Fruit fly (Drosophila melanogaster) whole organism, embryonic: ENCODE results near the gene CG5510.

ENCODE experiments used
- Ada2b ChIP-seq: fragments of 200-800 bp; sonication (Bioruptor generic); IDR thresholded peaks from 2 replicates; pipeline ENCODE4 v1.3.6; 2022; ENCODE audit warnings: missing biosample characterization, missing genetic modification characterization
- CG10267 ChIP-seq: fragments of 200-800 bp; sonication (Bioruptor generic); optimal IDR thresholded peaks from 2 replicates; lab custom pipeline; 2018; ENCODE audit warnings: missing biosample characterization, mild to moderate bottlenecking, missing genetic modification characterization, moderate library complexity
- CG12236 ChIP-seq: fragments of 200-800 bp; sonication (Bioruptor generic); optimal IDR thresholded peaks from 2 replicates; lab custom pipeline; 2016; ENCODE audit warnings: missing biosample characterization, missing genetic modification characterization
- CG12942 ChIP-seq: fragments of 200-800 bp; sonication (Bioruptor generic); optimal IDR thresholded peaks from 3 replicates; lab custom pipeline; 2016; ENCODE audit warnings: missing biosample characterization, missing genetic modification characterization
- CG14667 ChIP-seq: fragments of 200-800 bp; sonication (Bioruptor generic); IDR thresholded peaks from 2 replicates; pipeline ENCODE4 v1.3.6; 2022; ENCODE audit warnings: missing biosample characterization, missing genetic modification characterization
- CG15269 ChIP-seq: fragments of 200-800 bp; sonication (Bioruptor generic); optimal IDR thresholded peaks from 2 replicates; lab custom pipeline; 2018; ENCODE audit warnings: missing biosample characterization, mild to moderate bottlenecking, missing genetic modification characterization, moderate library complexity
- CG15479 ChIP-seq: fragments of 200-800 bp; sonication (Bioruptor generic); optimal IDR thresholded peaks from 3 replicates; lab custom pipeline; 2019; ENCODE audit warnings: missing biosample characterization, mild to moderate bottlenecking, missing genetic modification characterization, moderate library complexity
- CG15601 ChIP-seq: fragments of 200-800 bp; sonication (Bioruptor generic); optimal IDR thresholded peaks from 3 replicates; lab custom pipeline; 2019; ENCODE audit warnings: missing biosample characterization, mild to moderate bottlenecking, missing genetic modification characterization, moderate library complexity
- CG1647 ChIP-seq: fragments of 200-800 bp; sonication (Bioruptor generic); optimal IDR thresholded peaks from 3 replicates; lab custom pipeline; 2016; ENCODE audit warnings: missing biosample characterization, missing genetic modification characterization
- CG1832 ChIP-seq: fragments of 200-800 bp; sonication (Bioruptor generic); optimal IDR thresholded peaks from 2 replicates; lab custom pipeline; 2017; ENCODE audit warnings: missing biosample characterization, mild to moderate bottlenecking, missing genetic modification characterization, inconsistent platforms
- CG34224 ChIP-seq: fragments of 200-800 bp; sonication (Bioruptor generic); IDR thresholded peaks from 3 replicates; pipeline ENCODE4 v1.3.6; 2022; ENCODE audit warnings: missing biosample characterization, missing genetic modification characterization; ENCODE audit not compliant: partially characterized antibody
- CG43689 ChIP-seq: fragments of 200-800 bp; sonication (Bioruptor generic); IDR thresholded peaks from 2 replicates; pipeline ENCODE4 v1.3.6; 2022; ENCODE audit warnings: missing biosample characterization, missing genetic modification characterization
- CG7963 ChIP-seq: fragments of 200-800 bp; sonication (Bioruptor generic); IDR thresholded peaks from 3 replicates; pipeline ENCODE4 v1.3.6; 2022; ENCODE audit warnings: missing biosample characterization, missing genetic modification characterization; ENCODE audit not compliant: partially characterized antibody
- CG8089 ChIP-seq: fragments of 200-800 bp; sonication (Bioruptor generic); optimal IDR thresholded peaks from 3 replicates; lab custom pipeline; 2016; ENCODE audit warnings: missing biosample characterization, missing genetic modification characterization
- Fer2 ChIP-seq: fragments of 200-800 bp; sonication (Bioruptor generic); optimal IDR thresholded peaks from 2 replicates; lab custom pipeline; 2018; ENCODE audit warnings: missing biosample characterization, mild to moderate bottlenecking, missing genetic modification characterization, moderate library complexity
- Fer3 ChIP-seq: fragments of 200-800 bp; sonication (Bioruptor generic); optimal IDR thresholded peaks from 2 replicates; lab custom pipeline; 2018; ENCODE audit warnings: missing biosample characterization, mild to moderate bottlenecking, missing genetic modification characterization, moderate library complexity
- H15 ChIP-seq: fragments of 200-800 bp; sonication (Bioruptor generic); IDR thresholded peaks from 3 replicates; pipeline ENCODE4 v1.3.6; 2022; ENCODE audit warnings: missing biosample characterization, missing genetic modification characterization
- HmgD ChIP-seq: fragments of 200-800 bp; sonication (Bioruptor generic); optimal IDR thresholded peaks from 3 replicates; lab custom pipeline; 2016; ENCODE audit warnings: missing biosample characterization, missing genetic modification characterization
- Jarid2 ChIP-seq: fragments of 200-800 bp; sonication (Bioruptor generic); optimal IDR thresholded peaks from 3 replicates; lab custom pipeline; 2017; ENCODE audit warnings: mild to moderate bottlenecking, missing biosample characterization, missing genetic modification reagents, missing genetic modification characterization
- Ptx1 ChIP-seq: fragments of 200-800 bp; sonication (Bioruptor generic); IDR thresholded peaks from 2 replicates; pipeline ENCODE4 v1.3.6; 2022; ENCODE audit warnings: missing biosample characterization, missing genetic modification characterization
- Spps ChIP-seq: fragments of 200-800 bp; sonication (Bioruptor generic); optimal IDR thresholded peaks from 2 replicates; lab custom pipeline; 2018; ENCODE audit warnings: missing biosample characterization, mild to moderate bottlenecking, missing genetic modification characterization
- Ssrp ChIP-seq: fragments of 200-800 bp; sonication (Bioruptor generic); optimal IDR thresholded peaks from 2 replicates; lab custom pipeline; 2018; ENCODE audit warnings: missing biosample characterization, mild to moderate bottlenecking, missing genetic modification characterization, moderate library complexity
- TFAM ChIP-seq: fragments of 200-800 bp; sonication (Bioruptor generic); optimal IDR thresholded peaks from 2 replicates; lab custom pipeline; 2017; ENCODE audit warnings: missing biosample characterization, missing genetic modification characterization, inconsistent platforms
- YL-1 ChIP-seq: fragments of 200-800 bp; sonication (Bioruptor generic); optimal IDR thresholded peaks from 3 replicates; lab custom pipeline; 2017; ENCODE audit warnings: missing biosample characterization, mild to moderate bottlenecking, missing genetic modification characterization
- ap ChIP-seq: fragments of 200-800 bp; sonication (Bioruptor generic); IDR thresholded peaks from 2 replicates; pipeline ENCODE4 v1.3.6; 2022; ENCODE audit warnings: missing biosample characterization, missing genetic modification characterization
- ase ChIP-seq: fragments of 200-800 bp; sonication (Bioruptor generic); IDR thresholded peaks from 3 replicates; pipeline ENCODE4 v1.3.6; 2022; ENCODE audit warnings: missing biosample characterization, missing genetic modification characterization
- chinmo ChIP-seq: fragments of 200-800 bp; sonication (Bioruptor generic); IDR thresholded peaks from 4 replicates; pipeline ENCODE4 v1.3.6; 2022; ENCODE audit warnings: missing biosample characterization, missing genetic modification characterization; ENCODE audit not compliant: partially characterized antibody
- crc ChIP-seq: fragments of 200-800 bp; sonication (Bioruptor generic); optimal IDR thresholded peaks from 2 replicates; lab custom pipeline; 2016; ENCODE audit warnings: missing biosample characterization, missing genetic modification characterization
- da ChIP-seq: fragments of 200-800 bp; sonication (Bioruptor generic); optimal IDR thresholded peaks from 2 replicates; lab custom pipeline; 2016; ENCODE audit warnings: missing biosample characterization, missing genetic modification characterization
- fd102C ChIP-seq: fragments of 200-800 bp; sonication (Bioruptor generic); optimal IDR thresholded peaks from 2 replicates; lab custom pipeline; 2018; ENCODE audit warnings: missing biosample characterization, mild to moderate bottlenecking, missing genetic modification characterization, moderate library complexity
- grn ChIP-seq: fragments of 200-800 bp; sonication (Bioruptor generic); optimal IDR thresholded peaks from 3 replicates; lab custom pipeline; 2017; ENCODE audit warnings: missing biosample characterization, missing genetic modification characterization
- gt ChIP-seq: fragments of 200-800 bp; sonication (Bioruptor generic); IDR thresholded peaks from 2 replicates; pipeline ENCODE4 v1.3.6; 2022; ENCODE audit warnings: missing biosample characterization, missing genetic modification characterization
- her ChIP-seq: fragments of 200-800 bp; sonication (Bioruptor generic); optimal IDR thresholded peaks from 2 replicates; lab custom pipeline; 2016; ENCODE audit warnings: missing biosample characterization, missing genetic modification characterization
- ind ChIP-seq: fragments of 200-800 bp; sonication (Bioruptor generic); optimal IDR thresholded peaks from 3 replicates; lab custom pipeline; 2016; ENCODE audit warnings: missing biosample characterization, missing genetic modification characterization
- jumu ChIP-seq: fragments of 200-800 bp; sonication (Bioruptor generic); optimal IDR thresholded peaks from 3 replicates; lab custom pipeline; 2016; ENCODE audit warnings: missing biosample characterization, missing genetic modification characterization
- luna ChIP-seq: fragments of 200-800 bp; sonication (Bioruptor generic); optimal IDR thresholded peaks from 2 replicates; lab custom pipeline; 2016; ENCODE audit warnings: missing biosample characterization, missing genetic modification characterization
- otp ChIP-seq: fragments of 200-800 bp; sonication (Bioruptor generic); IDR thresholded peaks from 3 replicates; pipeline ENCODE4, ENCODE4 v1.3.6; 2022; ENCODE audit warnings: missing biosample characterization, missing genetic modification characterization
- slbo ChIP-seq: fragments of 200-800 bp; sonication (Bioruptor generic); IDR thresholded peaks from 2 replicates; pipeline ENCODE4 v1.3.6; 2022; ENCODE audit warnings: missing biosample characterization, missing genetic modification characterization
- so ChIP-seq: fragments of 200-800 bp; sonication (Bioruptor generic); IDR thresholded peaks from 3 replicates; pipeline ENCODE4 v1.3.6; 2022; ENCODE audit warnings: missing biosample characterization, missing genetic modification characterization
- sr ChIP-seq: fragments of 200-800 bp; sonication (Bioruptor generic); IDR thresholded peaks from 3 replicates; pipeline ENCODE4 v1.3.6; 2022; ENCODE audit warnings: missing biosample characterization, missing genetic modification characterization
- sug ChIP-seq: fragments of 200-800 bp; optimal IDR thresholded peaks from 2 replicates; lab custom pipeline; 2019; ENCODE audit warnings: missing biosample characterization, mild to moderate bottlenecking, missing genetic modification characterization, moderate library complexity
- tio ChIP-seq: fragments of 200-800 bp; sonication (Bioruptor generic); optimal IDR thresholded peaks from 2 replicates; lab custom pipeline; 2017; ENCODE audit warnings: missing biosample characterization, missing genetic modification characterization, inconsistent platforms
- vnd ChIP-seq: fragments of 200-800 bp; sonication (Bioruptor generic); IDR thresholded peaks from 3 replicates; pipeline ENCODE4 v1.3.6; 2022; ENCODE audit warnings: missing biosample characterization, missing genetic modification characterization; ENCODE audit not compliant: partially characterized antibody

CG5510 gene

DNA sequence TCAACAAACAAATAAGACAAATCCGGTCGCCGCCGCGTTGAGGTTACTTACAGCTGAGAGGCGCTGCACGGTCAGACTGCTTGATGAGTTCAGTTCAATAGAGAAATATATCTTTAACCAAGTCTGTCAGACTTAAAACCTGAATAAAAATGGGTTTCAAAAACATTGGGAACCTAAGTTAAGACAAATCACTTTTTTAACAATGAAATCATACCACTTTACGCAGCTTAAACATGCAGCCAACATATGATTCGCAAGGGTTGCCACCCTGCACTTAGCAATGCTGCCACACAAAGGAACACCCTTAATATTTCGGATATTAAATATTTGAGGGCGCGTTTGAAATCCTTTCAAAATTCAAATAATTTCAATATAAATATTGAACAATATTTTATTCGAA, 19.3 kb upstream of the CG5510 start, which contains the start of gene CG5515 (continued):
- TF ChIP-seq jumu (GFP tag; lab: Kevin White, UChicago) (peak; percentile 43), tio (GFP tag; lab: Kevin White, UChicago) (peak; percentile 51), her (GFP tag; lab: Kevin White, UChicago) (peak; percentile 48), grn (GFP tag; lab: Kevin White, UChicago) (no peak), slbo (GFP tag; lab: Robert Waterston, UW) (peak; percentile 86), chinmo (GFP tag; lab: Robert Waterston, UW) (0 out of 4 replicates have a peak, but pooled peaks have one; percentile 30), so (GFP tag; lab: Robert Waterston, UW) (peak; percentile 79; the same call in 1 of the 3 replicates), CG1832 (no peak), fd102C (GFP tag; lab: Kevin White, UChicago) (no peak), ap (GFP tag; lab: Robert Waterston, UW) (peak; percentile 50), CG10267 (peak; percentile 59), otp (GFP tag; lab: Robert Waterston, UW) (peak; percentile 29; the same call in 1 of the 3 replicates), gt (GFP tag; lab: Robert Waterston, UW) (peak; percentile 64), Ptx1 (GFP tag; lab: Robert Waterston, UW) (peak; percentile 88), CG15479 (no peak), ind (peak; percentile 66), Spps (tag; lab: Kevin White, UChicago) (peak; percentile 20), luna (GFP tag; lab: Kevin White, UChicago) (no peak), CG34224 (GFP tag; lab: Robert Waterston, UW) (peak; percentile 87), CG43689 (GFP tag; lab: Robert Waterston, UW) (no peak), Ada2b (GFP tag; lab: Robert Waterston, UW) (peak; percentile 66), CG15269 (tag; lab: Kevin White, UChicago) (peak; percentile 76), CG7963 (GFP tag; lab: Robert Waterston, UW) (peak; percentile 72), CG15601 (tag; lab: Kevin White, UChicago) (peak; percentile 76), CG12942 (GFP tag; lab: Kevin White, UChicago) (peak; percentile 70), CG1647 (GFP tag; lab: Kevin White, UChicago) (peak; percentile 68), CG14667 (GFP tag; lab: Robert Waterston, UW) (no peak), Jarid2 (no peak), crc (GFP tag; lab: Kevin White, UChicago) (no peak), sug (tag; lab: Kevin White, UChicago) (peak; percentile 74), sr (GFP tag; lab: Robert Waterston, UW) (peak; percentile 45; the same call in 1 of the 3 replicates), H15 (GFP tag; lab: Robert Waterston, UW) (peak; percentile 86), Ssrp (tag; lab: Kevin White, UChicago) (peak; percentile 86), CG12236 (peak; percentile 32), YL-1 (GFP tag; lab: Kevin White, UChicago) (peak; percentile 6), da (peak; percentile 44), Fer2 (tag; lab: Kevin White, UChicago) (peak; percentile 43), Fer3 (tag; lab: Kevin White, UChicago) (peak; percentile 48), vnd (GFP tag; lab: Robert Waterston, UW) (peak; percentile 83), CG8089 (GFP tag; lab: Kevin White, UChicago) (peak; percentile 73), ase (GFP tag; lab: Robert Waterston, UW) (peak; percentile 83), HmgD (peak; percentile 71), TFAM (no peak)
